Worm (Caenorhabditis elegans) whole organism, young adult: ENCODE measurements around the gene C50H2.7.

Experiments used
- B0019.2 ChIP-seq: fragments of 200-800 bp; sonication (Bioruptor generic); conservative IDR thresholded peaks from 2 replicates; pipeline ENCODE4 v1.3.6; 2022; ENCODE audit warnings: missing genetic modification reagents, missing genetic modification characterization, missing compliant biosample characterization
- B0035.1 ChIP-seq: sonication (generic microtip); optimal IDR thresholded peaks from 2 replicates; lab custom pipeline; 2016; ENCODE audit warnings: missing genetic modification characterization, mild to moderate bottlenecking, missing compliant biosample characterization, missing genotype, missing genetic modification reagents
- B0261.1 ChIP-seq: sonication (generic microtip); optimal IDR thresholded peaks from 2 replicates; lab custom pipeline; 2016; ENCODE audit warnings: mild to moderate bottlenecking, missing genetic modification characterization, moderate library complexity, missing compliant biosample characterization
- F39B2.1 ChIP-seq: fragments of 200-800 bp; sonication (Bioruptor generic); IDR thresholded peaks from 2 replicates; pipeline ENCODE4 v1.3.6; 2022; ENCODE audit warnings: missing genetic modification reagents, missing genetic modification characterization, missing compliant biosample characterization
- F57A8.1 ChIP-seq: fragments of 200-800 bp; sonication (Bioruptor generic); optimal IDR thresholded peaks from 2 replicates; lab custom pipeline; 2018; ENCODE audit warnings: mild to moderate bottlenecking, missing genetic modification characterization, moderate library complexity, missing compliant biosample characterization
- F57C9.4 ChIP-seq: sonication (generic microtip); optimal IDR thresholded peaks from 2 replicates; lab custom pipeline; 2017; ENCODE audit warnings: mild to moderate bottlenecking, missing genetic modification characterization, missing compliant biosample characterization
- Y53F4B.3 ChIP-seq: fragments of 200-800 bp; sonication (Bioruptor generic); IDR thresholded peaks from 2 replicates; pipeline ENCODE4 v1.3.6; 2022; ENCODE audit warnings: missing genetic modification reagents, missing genetic modification characterization, missing compliant biosample characterization
- Y56A3A.18 ChIP-seq: fragments of 200-800 bp; sonication (Bioruptor generic); IDR thresholded peaks from 2 replicates; pipeline ENCODE4 v1.3.6; 2022; ENCODE audit warnings: missing genetic modification reagents, missing genetic modification characterization, missing compliant biosample characterization
- Y67H2A.10 ChIP-seq: fragments of 200-800 bp; sonication (Bioruptor generic); conservative IDR thresholded peaks from 2 replicates; pipeline ENCODE4 v1.3.6; 2022; ENCODE audit warnings: missing genetic modification reagents, missing genetic modification characterization, missing compliant biosample characterization
- Y79H2A.3 ChIP-seq: fragments of 200-800 bp; sonication (Bioruptor generic); conservative IDR thresholded peaks from 2 replicates; pipeline ENCODE4 v1.3.6; 2022; ENCODE audit warnings: missing genetic modification reagents, missing genetic modification characterization, missing compliant biosample characterization
- Y95B8A.8 ChIP-seq: fragments of 200-800 bp; sonication (Bioruptor generic); IDR thresholded peaks from 2 replicates; pipeline ENCODE4 v1.3.6; 2022; ENCODE audit warnings: missing genetic modification reagents, missing genetic modification characterization, missing compliant biosample characterization
- ama-1 ChIP-seq, 3 experiments: fragments of 150-350 bp in 1 of 3; sonication (generic microtip) in 2 of 3; optimal IDR thresholded peaks; 2 replicates each; lab custom pipeline; 2014 to 2018; ENCODE audit warnings: missing biosample characterization in 2 of 3, missing genetic modification characterization in 2 of 3, missing genetic modification reagents in 2 of 3
- atf-7 ChIP-seq: sonication (generic microtip); optimal IDR thresholded peaks from 2 replicates; lab custom pipeline; 2017; ENCODE audit warnings: mild to moderate bottlenecking, missing genetic modification characterization, missing compliant biosample characterization
- attf-3 ChIP-seq: fragments of 200-800 bp; sonication (Bioruptor generic); conservative IDR thresholded peaks from 2 replicates; pipeline ENCODE4 v1.3.6; 2022; ENCODE audit warnings: missing genetic modification reagents, missing genetic modification characterization, missing compliant biosample characterization
- attf-6 ChIP-seq: fragments of 200-800 bp; sonication (Bioruptor generic); IDR thresholded peaks from 2 replicates; pipeline ENCODE4 v1.3.6; 2022; ENCODE audit warnings: missing genetic modification reagents, missing genetic modification characterization, missing compliant biosample characterization
- cebp-1 ChIP-seq, 2 experiments: fragments of 200-800 bp in 1 of 2; sonication (Bioruptor generic) in 1 of 2; sonication (generic microtip) in 1 of 2; IDR thresholded peaks in 1 of 2; optimal IDR thresholded peaks in 1 of 2; 2 replicates each; pipeline versions ENCODE4 v1.3.6 to Lab custom; 2017 to 2022; ENCODE audit warnings: missing compliant biosample characterization in 2 of 2, missing genetic modification characterization in 2 of 2, mild to moderate bottlenecking in 1 of 2, missing genetic modification reagents in 1 of 2, moderate library complexity in 1 of 2
- ceh-40 ChIP-seq: fragments of 200-800 bp; sonication (Bioruptor generic); IDR thresholded peaks from 2 replicates; pipeline ENCODE4 v1.3.6; 2022; ENCODE audit warnings: missing genetic modification characterization, missing compliant biosample characterization
- ceh-58 ChIP-seq: fragments of 200-800 bp; sonication (Bioruptor generic); IDR thresholded peaks from 2 replicates; pipeline ENCODE4 v1.3.6; 2022; ENCODE audit warnings: missing genetic modification characterization, missing compliant biosample characterization
- ceh-79 ChIP-seq: sonication (generic microtip); optimal IDR thresholded peaks from 2 replicates; lab custom pipeline; 2017; ENCODE audit warnings: mild to moderate bottlenecking, missing genetic modification characterization, missing compliant biosample characterization
- chd-7 ChIP-seq: sonication (generic microtip); optimal IDR thresholded peaks from 2 replicates; lab custom pipeline; 2016; ENCODE audit warnings: mild to moderate bottlenecking, missing genetic modification characterization, moderate library complexity, missing compliant biosample characterization
- egl-18 ChIP-seq: fragments of 200-800 bp; sonication (Bioruptor generic); IDR thresholded peaks from 2 replicates; pipeline ENCODE4 v1.3.6; 2022; ENCODE audit warnings: missing genetic modification reagents, missing genetic modification characterization, missing compliant biosample characterization
- egl-44 ChIP-seq: fragments of 200-800 bp; sonication (Bioruptor generic); IDR thresholded peaks from 2 replicates; pipeline ENCODE4 v1.3.6; 2022; ENCODE audit warnings: missing genetic modification reagents, missing genetic modification characterization, missing compliant biosample characterization
- egrh-3 ChIP-seq: fragments of 200-800 bp; sonication (Bioruptor generic); IDR thresholded peaks from 2 replicates; pipeline ENCODE4 v1.3.6; 2022; ENCODE audit warnings: missing genetic modification reagents, missing genetic modification characterization, missing compliant biosample characterization
- gei-17 ChIP-seq: fragments of 200-800 bp; sonication (Bioruptor generic); optimal IDR thresholded peaks from 2 replicates; lab custom pipeline; 2018; ENCODE audit warnings: mild to moderate bottlenecking, missing genetic modification characterization, missing compliant biosample characterization
- him-1 ChIP-seq: sonication (generic microtip); optimal IDR thresholded peaks from 2 replicates; lab custom pipeline; 2016; ENCODE audit warnings: missing genotype, missing genetic modification reagents, missing genetic modification characterization, missing compliant biosample characterization
- hmg-1.2 ChIP-seq: fragments of 200-800 bp; sonication (Bioruptor generic); IDR thresholded peaks from 2 replicates; pipeline ENCODE4 v1.3.6; 2022; ENCODE audit warnings: missing genetic modification reagents, missing genetic modification characterization, missing compliant biosample characterization
- hmg-20 ChIP-seq: fragments of 200-800 bp; sonication (Bioruptor generic); IDR thresholded peaks from 2 replicates; pipeline ENCODE4 v1.3.6; 2022; ENCODE audit warnings: missing genetic modification reagents, missing genetic modification characterization, missing compliant biosample characterization
- hsf-1 ChIP-seq: fragments of 200-800 bp; sonication (Bioruptor generic); IDR thresholded peaks from 2 replicates; pipeline ENCODE4 v1.3.6; 2022; ENCODE audit warnings: missing genetic modification reagents, missing genetic modification characterization, missing compliant biosample characterization
- lag-1 ChIP-seq: fragments of 200-800 bp; sonication (Bioruptor generic); IDR thresholded peaks from 2 replicates; pipeline ENCODE4 v1.3.6; 2022; ENCODE audit warnings: missing genetic modification reagents, missing genetic modification characterization, missing compliant biosample characterization
- lin-35 ChIP-seq, 3 experiments: fragments of 150-350 bp in 2 of 3; sonication (generic microtip) in 1 of 3; optimal IDR thresholded peaks; 2 replicates each; lab custom pipeline; 2014 to 2018; ENCODE audit warnings: missing biosample characterization in 3 of 3, missing genetic modification characterization in 3 of 3, missing genetic modification reagents in 3 of 3
- lin-54 ChIP-seq: fragments of 200-800 bp; sonication (Bioruptor generic); optimal IDR thresholded peaks from 2 replicates; lab custom pipeline; 2018; ENCODE audit warnings: mild to moderate bottlenecking, missing genetic modification characterization, missing compliant biosample characterization
- lir-1 ChIP-seq: fragments of 200-800 bp; sonication (Bioruptor generic); conservative IDR thresholded peaks from 2 replicates; pipeline ENCODE4 v1.3.6; 2022; ENCODE audit warnings: missing genetic modification reagents, missing genetic modification characterization, missing compliant biosample characterization
- madf-6 ChIP-seq: fragments of 200-800 bp; sonication (Bioruptor generic); IDR thresholded peaks from 2 replicates; pipeline ENCODE4 v1.3.6; 2022; ENCODE audit warnings: missing genetic modification reagents, missing genetic modification characterization, missing compliant biosample characterization
- nhr-120 ChIP-seq: fragments of 200-800 bp; sonication (Bioruptor generic); IDR thresholded peaks from 2 replicates; pipeline ENCODE4 v1.3.6; 2022; ENCODE audit warnings: missing genetic modification characterization, missing compliant biosample characterization
- pha-4 ChIP-seq: fragments of 150-350 bp; sonication (generic microtip); optimal IDR thresholded peaks from 2 replicates; lab custom pipeline; 2014; ENCODE audit warnings: missing biosample characterization, missing genetic modification reagents, missing genetic modification characterization
- repo-1 ChIP-seq: sonication (generic microtip); optimal IDR thresholded peaks from 2 replicates; lab custom pipeline; 2017; ENCODE audit warnings: mild to moderate bottlenecking, missing genetic modification characterization, missing compliant biosample characterization
- sdz-38 ChIP-seq: sonication (generic microtip); optimal IDR thresholded peaks from 2 replicates; lab custom pipeline; 2016; ENCODE audit warnings: missing genotype, missing genetic modification characterization, missing compliant biosample characterization
- snpc-1.3 ChIP-seq: sonication (generic microtip); optimal IDR thresholded peaks from 2 replicates; lab custom pipeline; 2017; ENCODE audit warnings: missing genetic modification characterization, mild to moderate bottlenecking, missing compliant biosample characterization, antibody characterized with exemption, moderate library complexity, missing genotype, missing genetic modification reagents; ENCODE audit not compliant: insufficient read depth
- snpc-3.4 ChIP-seq: sonication (generic microtip); optimal IDR thresholded peaks from 2 replicates; lab custom pipeline; 2017; ENCODE audit warnings: missing genetic modification characterization, mild to moderate bottlenecking, missing compliant biosample characterization, antibody characterized with exemption, moderate library complexity, missing genotype, missing genetic modification reagents
- sptf-2 ChIP-seq: fragments of 200-800 bp; sonication (Bioruptor generic); optimal IDR thresholded peaks from 2 replicates; lab custom pipeline; 2018; ENCODE audit warnings: mild to moderate bottlenecking, missing genetic modification characterization, missing compliant biosample characterization
- tlf-1 ChIP-seq: fragments of 200-800 bp; sonication (Bioruptor generic); optimal IDR thresholded peaks from 2 replicates; lab custom pipeline; 2018; ENCODE audit warnings: mild to moderate bottlenecking, missing genetic modification characterization, missing compliant biosample characterization
- xnd-1 ChIP-seq: sonication (generic microtip); optimal IDR thresholded peaks from 2 replicates; lab custom pipeline; 2016; ENCODE audit warnings: missing genotype, missing genetic modification reagents, missing genetic modification characterization, missing compliant biosample characterization
- zfh-2 ChIP-seq: fragments of 200-800 bp; sonication (Bioruptor generic); conservative IDR thresholded peaks from 2 replicates; pipeline ENCODE4 v1.3.6; 2022; ENCODE audit warnings: missing genetic modification reagents, missing genetic modification characterization, missing compliant biosample characterization
- ztf-22 ChIP-seq: fragments of 200-800 bp; sonication (Bioruptor generic); optimal IDR thresholded peaks from 2 replicates; lab custom pipeline; 2018; ENCODE audit warnings: mild to moderate bottlenecking, missing genetic modification characterization, moderate library complexity, missing compliant biosample characterization
- ztf-25 ChIP-seq: fragments of 200-800 bp; sonication (Bioruptor generic); IDR thresholded peaks from 2 replicates; pipeline ENCODE4 v1.3.6; 2022; ENCODE audit warnings: missing genetic modification reagents, missing genetic modification characterization, missing compliant biosample characterization
- ztf-26 ChIP-seq: sonication (generic microtip); optimal IDR thresholded peaks from 2 replicates; lab custom pipeline; 2017; ENCODE audit warnings: missing genetic modification characterization, missing compliant biosample characterization
- ztf-28 ChIP-seq: fragments of 200-800 bp; sonication (Bioruptor generic); IDR thresholded peaks from 2 replicates; pipeline ENCODE4 v1.3.6; 2022; ENCODE audit warnings: missing genetic modification reagents, missing genetic modification characterization, missing compliant biosample characterization

Gene C50H2.7

DNA sequence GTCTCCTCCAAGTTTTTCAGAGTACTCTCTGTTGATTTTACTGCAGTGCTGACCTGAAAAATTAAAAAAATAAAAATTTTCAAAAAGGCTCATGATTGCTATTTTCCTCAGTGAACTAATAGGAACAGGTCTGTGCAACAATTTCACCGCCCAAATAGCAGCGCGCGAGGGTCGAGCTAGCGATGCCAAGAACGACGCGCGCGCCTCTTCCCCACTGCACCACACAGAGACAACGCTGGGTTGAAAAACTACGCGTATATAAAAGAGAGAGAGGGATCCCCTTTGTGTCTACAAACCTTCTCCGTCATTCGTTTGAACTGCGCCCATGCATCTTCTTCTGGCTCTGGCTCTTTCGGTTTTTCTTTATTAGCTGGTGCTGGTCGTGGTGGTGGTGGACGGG is 47.5 kb downstream of the C50H2.7 start (continued):
- peak; percentile 97 for TF ChIP-seq him-1 (tag; lab: Kevin White, UChicago)
- TF ChIP-seq ztf-26 (tag; lab: Kevin White, UChicago) = peak; percentile 75
- peak; percentile 66; the same call in 1 of the 2 replicates for TF ChIP-seq Y67H2A.10 (GFP tag; lab: Robert Waterston, UW)
- peak; percentile 95 for TF ChIP-seq chd-7 (tag; lab: Kevin White, UChicago)
- peak; percentile 42; the same call in 1 of the 2 replicates for TF ChIP-seq lir-1 (GFP tag; lab: Robert Waterston, UW)
- TF ChIP-seq hmg-20 (GFP tag; lab: Robert Waterston, UW) = peak; percentile 90
- peak; percentile 71 for TF ChIP-seq madf-6 (GFP tag; lab: Robert Waterston, UW)
- TF ChIP-seq repo-1 (tag; lab: Kevin White, UChicago) = peak; percentile 94
- TF ChIP-seq Y95B8A.8 (GFP tag; lab: Robert Waterston, UW) = 0 out of 2 replicates have a peak, but pooled peaks have one; percentile 80
- TF ChIP-seq egrh-3 (GFP tag; lab: Robert Waterston, UW) = peak; percentile 63
- peak; percentile 92 for TF ChIP-seq snpc-1.3 (tag; lab: Kevin White, UChicago)
- no peak for TF ChIP-seq Y53F4B.3
- peak; percentile 43 for TF ChIP-seq attf-3 (GFP tag; lab: Robert Waterston, UW)
- TF ChIP-seq tlf-1 (GFP tag; lab: Kevin White, UChicago) = peak; percentile 85
- peak; percentile 27 for TF ChIP-seq gei-17 (GFP tag; lab: Kevin White, UChicago)
- peak; percentile 75 for TF ChIP-seq ztf-22 (GFP tag; lab: Kevin White, UChicago)
- peak in 2 of 3 experiments; percentile 35 to 70 for TF ChIP-seq lin-35 (GFP tag; optimal IDR thresholded peaks at IDR 0.05; lab: Kevin White, UChicago)
- peak; percentile 78 for TF ChIP-seq hmg-1.2 (GFP tag; lab: Robert Waterston, UW)
- TF ChIP-seq B0261.1 (tag; lab: Kevin White, UChicago) = peak; percentile 96
- TF ChIP-seq F57C9.4 (tag; lab: Kevin White, UChicago) = peak; percentile 20
- no peak for TF ChIP-seq ama-1 (optimal IDR thresholded peaks at IDR 0.05; lab: Kevin White, UChicago)
- peak; percentile 85 to 94 for TF ChIP-seq ama-1 (GFP tag; optimal IDR thresholded peaks at IDR 0.05; lab: Kevin White, UChicago)
- peak; percentile 40; the same call in 1 of the 2 replicates for TF ChIP-seq attf-6 (GFP tag; lab: Robert Waterston, UW)
- peak; percentile 81 for TF ChIP-seq lin-54 (GFP tag; lab: Kevin White, UChicago)
- TF ChIP-seq egl-18 (GFP tag; lab: Robert Waterston, UW) = 0 out of 2 replicates have a peak, but pooled peaks have one; percentile 60
- TF ChIP-seq B0035.1 (tag; lab: Kevin White, UChicago) = peak; percentile 89
- TF ChIP-seq ztf-25 (GFP tag; lab: Robert Waterston, UW) = peak; percentile 95
- no peak for TF ChIP-seq B0019.2 (GFP tag; lab: Robert Waterston, UW)
- peak; percentile 92 for TF ChIP-seq ztf-28 (GFP tag; lab: Robert Waterston, UW)
- TF ChIP-seq pha-4 (tag; lab: Kevin White, UChicago) = no peak
- TF ChIP-seq hsf-1 (GFP tag; lab: Robert Waterston, UW) = peak; percentile 76
- no peak for TF ChIP-seq lag-1 (GFP tag; lab: Robert Waterston, UW)
- TF ChIP-seq nhr-120 (GFP tag; lab: Robert Waterston, UW) = peak; percentile 96
- peak; percentile 47; the same call in 1 of the 2 replicates for TF ChIP-seq F39B2.1
- TF ChIP-seq zfh-2 (GFP tag; lab: Robert Waterston, UW) = peak; percentile 92
- peak; percentile 95; the same call in 1 of the 2 replicates for TF ChIP-seq ceh-58 (GFP tag; lab: Robert Waterston, UW)
- peak; percentile 81; the same call in 1 of the 2 replicates for TF ChIP-seq ceh-40 (GFP tag; lab: Robert Waterston, UW)
- TF ChIP-seq egl-44 (GFP tag; lab: Robert Waterston, UW) = peak; percentile 92
- peak; percentile 94 for TF ChIP-seq ceh-79 (tag; lab: Kevin White, UChicago)
- peak; percentile 84 for TF ChIP-seq snpc-3.4 (tag; lab: Kevin White, UChicago)
- no peak for TF ChIP-seq Y79H2A.3 (GFP tag; lab: Robert Waterston, UW)
- peak; percentile 48 for TF ChIP-seq sdz-38 (tag; lab: Kevin White, UChicago)
- peak; percentile 80 for TF ChIP-seq atf-7 (tag; lab: Kevin White, UChicago)
- TF ChIP-seq cebp-1 (GFP tag; IDR thresholded peaks at IDR 0.05; lab: Robert Waterston, UW) = no peak
- TF ChIP-seq cebp-1 (tag; optimal IDR thresholded peaks at IDR 0.05; lab: Kevin White, UChicago) = peak; percentile 83
- peak; percentile 98 for TF ChIP-seq F57A8.1 (GFP tag; lab: Kevin White, UChicago)
- TF ChIP-seq xnd-1 (tag; lab: Kevin White, UChicago) = peak; percentile 16
- TF ChIP-seq Y56A3A.18 = peak; percentile 93
- peak; percentile 97 for TF ChIP-seq sptf-2 (GFP tag; lab: Kevin White, UChicago)
